Worm (Caenorhabditis elegans) whole organism, late embryonic: ENCODE measurements around the gene T26A8.3.

Experiments
- C08G9.2 ChIP-seq: sonication (generic microtip); optimal IDR thresholded peaks from 2 replicates; lab custom pipeline; 2016; ENCODE audit warnings: mild to moderate bottlenecking, missing genetic modification characterization, moderate library complexity, missing compliant biosample characterization
- C38D4.7 ChIP-seq: fragments of 200-800 bp; sonication (Bioruptor generic); optimal IDR thresholded peaks from 2 replicates; lab custom pipeline; 2018; ENCODE audit warnings: mild to moderate bottlenecking, missing genetic modification characterization, moderate library complexity, missing compliant biosample characterization
- F13H6.1 ChIP-seq: sonication (generic microtip); optimal IDR thresholded peaks from 2 replicates; lab custom pipeline; 2016; ENCODE audit warnings: missing genetic modification characterization, missing compliant biosample characterization
- K09A11.1 ChIP-seq: sonication (generic microtip); optimal IDR thresholded peaks from 2 replicates; lab custom pipeline; 2017; ENCODE audit warnings: antibody characterized with exemption, mild to moderate bottlenecking, missing genetic modification characterization, missing compliant biosample characterization; ENCODE audit not compliant: insufficient read depth
- Y22D7AL.16 ChIP-seq: sonication (generic microtip); optimal IDR thresholded peaks from 2 replicates; lab custom pipeline; 2016; ENCODE audit warnings: missing genetic modification characterization, missing compliant biosample characterization
- ceh-14 ChIP-seq: sonication (generic microtip); optimal IDR thresholded peaks from 2 replicates; lab custom pipeline; 2016; ENCODE audit warnings: missing genotype, missing genetic modification characterization, missing compliant biosample characterization
- ceh-18 ChIP-seq: sonication (generic microtip); optimal IDR thresholded peaks from 2 replicates; lab custom pipeline; 2016; ENCODE audit warnings: missing genetic modification characterization, missing compliant biosample characterization
- ceh-19 ChIP-seq: fragments of 200-800 bp; sonication (Bioruptor generic); optimal IDR thresholded peaks from 2 replicates; lab custom pipeline; 2018; ENCODE audit warnings: mild to moderate bottlenecking, missing genetic modification characterization, missing compliant biosample characterization
- ceh-22 ChIP-seq: sonication (generic microtip); optimal IDR thresholded peaks from 2 replicates; lab custom pipeline; 2017; ENCODE audit warnings: missing biosample characterization, missing genetic modification characterization
- ceh-24 ChIP-seq: sonication (generic microtip); optimal IDR thresholded peaks from 2 replicates; lab custom pipeline; 2016; ENCODE audit warnings: mild to moderate bottlenecking, missing genetic modification characterization, missing compliant biosample characterization
- ceh-9 ChIP-seq: sonication (generic microtip); optimal IDR thresholded peaks from 2 replicates; lab custom pipeline; 2016; ENCODE audit warnings: mild to moderate bottlenecking, missing genetic modification characterization, inconsistent platforms, missing compliant biosample characterization
- dmd-4 ChIP-seq: sonication (generic microtip); optimal IDR thresholded peaks from 2 replicates; lab custom pipeline; 2016; ENCODE audit warnings: borderline replicate concordance, missing genetic modification characterization, missing compliant biosample characterization
- dve-1 ChIP-seq: sonication (generic microtip); optimal IDR thresholded peaks from 2 replicates; lab custom pipeline; 2017; ENCODE audit warnings: antibody characterized with exemption, mild to moderate bottlenecking, missing genetic modification characterization, missing compliant biosample characterization
- elt-2 ChIP-seq: sonication (generic microtip); optimal IDR thresholded peaks from 2 replicates; lab custom pipeline; 2016; ENCODE audit warnings: missing genetic modification reagents, missing genetic modification characterization, missing compliant biosample characterization
- elt-4 ChIP-seq: sonication (generic microtip); optimal IDR thresholded peaks from 2 replicates; lab custom pipeline; 2016; ENCODE audit warnings: missing genetic modification characterization, missing compliant biosample characterization
- ets-4 ChIP-seq: sonication (generic microtip); optimal IDR thresholded peaks from 2 replicates; lab custom pipeline; 2016; ENCODE audit warnings: missing genetic modification characterization, missing compliant biosample characterization
- eyg-1 ChIP-seq: sonication (generic microtip); optimal IDR thresholded peaks from 2 replicates; lab custom pipeline; 2016; ENCODE audit warnings: missing genotype, missing genetic modification characterization, missing compliant biosample characterization
- fax-1 ChIP-seq: sonication (generic microtip); optimal IDR thresholded peaks from 2 replicates; lab custom pipeline; 2016; ENCODE audit warnings: missing genotype, missing genetic modification characterization, missing compliant biosample characterization
- fkh-10 ChIP-seq: fragments of 150-350 bp; optimal IDR thresholded peaks from 2 replicates; lab custom pipeline; 2014; ENCODE audit warnings: missing biosample characterization, missing genetic modification reagents, missing genetic modification characterization
- hlh-13 ChIP-seq: fragments of 200-800 bp; sonication (Bioruptor generic); optimal IDR thresholded peaks from 2 replicates; lab custom pipeline; 2018; ENCODE audit warnings: mild to moderate bottlenecking, missing genetic modification characterization, missing compliant biosample characterization
- hlh-15 ChIP-seq: sonication (generic microtip); optimal IDR thresholded peaks from 2 replicates; lab custom pipeline; 2016; ENCODE audit warnings: missing genetic modification characterization, missing compliant biosample characterization
- hlh-8 ChIP-seq: sonication (generic microtip); optimal IDR thresholded peaks from 2 replicates; lab custom pipeline; 2016; ENCODE audit warnings: missing genotype, missing genetic modification characterization, missing compliant biosample characterization
- mec-3 ChIP-seq: sonication (generic microtip); optimal IDR thresholded peaks from 2 replicates; lab custom pipeline; 2016; ENCODE audit warnings: borderline replicate concordance, missing genetic modification characterization, missing compliant biosample characterization
- nfya-1 ChIP-seq: sonication (generic microtip); optimal IDR thresholded peaks from 2 replicates; lab custom pipeline; 2017; ENCODE audit warnings: missing genetic modification characterization, mild to moderate bottlenecking, missing compliant biosample characterization, antibody characterized with exemption, moderate library complexity
- nhr-11 ChIP-seq: fragments of 150-350 bp; optimal IDR thresholded peaks from 2 replicates; lab custom pipeline; 2014; ENCODE audit warnings: missing biosample characterization, missing genetic modification characterization
- nhr-232 ChIP-seq: sonication (generic microtip); optimal IDR thresholded peaks from 2 replicates; lab custom pipeline; 2016; ENCODE audit warnings: missing genetic modification characterization, missing compliant biosample characterization
- odd-2 ChIP-seq: sonication (generic microtip); optimal IDR thresholded peaks from 2 replicates; lab custom pipeline; 2017; ENCODE audit warnings: antibody characterized with exemption, mild to moderate bottlenecking, missing genetic modification characterization, missing compliant biosample characterization
- pat-9 ChIP-seq: fragments of 200-800 bp; sonication (Bioruptor generic); optimal IDR thresholded peaks from 2 replicates; lab custom pipeline; 2018; ENCODE audit warnings: mild to moderate bottlenecking, missing genetic modification characterization, moderate library complexity, missing compliant biosample characterization
- pax-1 ChIP-seq: fragments of 150-350 bp; optimal IDR thresholded peaks from 2 replicates; lab custom pipeline; 2014; ENCODE audit warnings: missing biosample characterization, missing genetic modification characterization
- pha-2 ChIP-seq: sonication (generic microtip); optimal IDR thresholded peaks from 2 replicates; lab custom pipeline; 2017; ENCODE audit warnings: mild to moderate bottlenecking, missing genetic modification characterization, missing compliant biosample characterization
- pha-4 ChIP-seq: fragments of 150-350 bp; optimal IDR thresholded peaks from 2 replicates; lab custom pipeline; 2018; ENCODE audit warnings: missing biosample characterization, missing genetic modification reagents, missing genetic modification characterization
- pqm-1 ChIP-seq: sonication (generic microtip); optimal IDR thresholded peaks from 2 replicates; lab custom pipeline; 2016; ENCODE audit warnings: missing genetic modification characterization, missing compliant biosample characterization
- pros-1 ChIP-seq: fragments of 150-350 bp; optimal IDR thresholded peaks from 2 replicates; lab custom pipeline; 2014; ENCODE audit warnings: missing biosample characterization, missing genetic modification reagents, missing genetic modification characterization
- sdc-2 ChIP-seq: sonication (generic microtip); optimal IDR thresholded peaks from 2 replicates; lab custom pipeline; 2016; ENCODE audit warnings: missing genotype, missing genetic modification characterization, missing compliant biosample characterization
- syd-9 ChIP-seq: sonication (generic microtip); optimal IDR thresholded peaks from 2 replicates; lab custom pipeline; 2016; ENCODE audit warnings: mild to moderate bottlenecking, missing genetic modification characterization, moderate library complexity, missing compliant biosample characterization
- tbx-2 ChIP-seq: sonication (generic microtip); optimal IDR thresholded peaks from 2 replicates; lab custom pipeline; 2016; ENCODE audit warnings: missing genetic modification characterization, missing compliant biosample characterization
- tbx-7 ChIP-seq: sonication (generic microtip); optimal IDR thresholded peaks from 2 replicates; lab custom pipeline; 2016; ENCODE audit warnings: missing genotype, missing genetic modification characterization, missing compliant biosample characterization
- unc-55 ChIP-seq: sonication (generic microtip); optimal IDR thresholded peaks from 2 replicates; lab custom pipeline; 2017; ENCODE audit warnings: missing biosample characterization, missing genetic modification reagents, missing genetic modification characterization
- unc-86 ChIP-seq: sonication (generic microtip); optimal IDR thresholded peaks from 2 replicates; lab custom pipeline; 2016; ENCODE audit warnings: missing genetic modification characterization, missing compliant biosample characterization
- zip-5 ChIP-seq: sonication (generic microtip); optimal IDR thresholded peaks from 2 replicates; lab custom pipeline; 2016; ENCODE audit warnings: missing genetic modification characterization, missing compliant biosample characterization

The T26A8.3 gene

ce11 chrIV:8426537-8426936 lies at the start of gene T26A8.3, which contains the start of gene tmem-231:
Gene T26A8.3 (minus strand): TSS chrIV:8426637.
Gene tmem-231 (plus strand): TSS chrIV:8426785.
- TF ChIP-seq hlh-15 (tag; lab: Kevin White, UChicago) (no peak), unc-55 (GFP tag; lab: Kevin White, UChicago) (no peak), dmd-4 (no peak), nhr-11 (tag; lab: Kevin White, UChicago) (no peak), zip-5 (tag; lab: Kevin White, UChicago) (no peak), Y22D7AL.16 (tag; lab: Kevin White, UChicago) (no peak), ceh-14 (no peak), hlh-13 (GFP tag; lab: Kevin White, UChicago) (no peak), pros-1 (tag; lab: Kevin White, UChicago) (no peak), hlh-8 (tag; lab: Kevin White, UChicago) (no peak), pax-1 (tag; lab: Kevin White, UChicago) (no peak)

ce11 chrIV:8476166-8476565 lies 49.7 kb upstream of the T26A8.3 start:
- TF ChIP-seq unc-55 (GFP tag; lab: Kevin White, UChicago): no peak
- no peak for TF ChIP-seq ceh-24 (tag; lab: Kevin White, UChicago)
- TF ChIP-seq hlh-15 (tag; lab: Kevin White, UChicago): no peak
- no peak for TF ChIP-seq eyg-1 (tag; lab: Kevin White, UChicago)
- TF ChIP-seq tbx-7: no peak
- no peak for TF ChIP-seq sdc-2 (tag; lab: Kevin White, UChicago)
- TF ChIP-seq fkh-10 (GFP tag; lab: Kevin White, UChicago): no peak
- TF ChIP-seq, all 69 proteins: peak for 0

- TF ChIP-seq pha-2 (tag; lab: Kevin White, UChicago) (no peak), syd-9 (tag; lab: Kevin White, UChicago) (no peak)
Measured at ce11 chrIV:8475030-8475679, 48.7 kb upstream of the T26A8.3 start.

- TF ChIP-seq elt-4 (tag; lab: Kevin White, UChicago) (no peak), pqm-1 (tag; lab: Kevin White, UChicago) (no peak), pat-9 (no peak), ceh-19 (GFP tag; lab: Kevin White, UChicago) (no peak), C08G9.2 (tag; lab: Kevin White, UChicago) (no peak), K09A11.1 (no peak), pha-2 (tag; lab: Kevin White, UChicago) (no peak), ceh-14 (no peak), ceh-9 (tag; lab: Kevin White, UChicago) (no peak), syd-9 (tag; lab: Kevin White, UChicago) (no peak)
Measured at ce11 chrIV:8473756-8474155, 47.3 kb upstream of the T26A8.3 start, which contains the start of gene C28C12.11. Gene C28C12.11 (plus strand): TSS chrIV:8474056.

ce11 chrIV:8472493-8472892 lies 46.1 kb upstream of the T26A8.3 start, which contains the start of gene oat-1:
Gene oat-1 (minus strand): TSS chrIV:8472593.
- TF ChIP-seq tbx-7 (no peak), K09A11.1 (no peak), mec-3 (no peak), odd-2 (tag; lab: Kevin White, UChicago) (no peak), C38D4.7 (GFP tag; lab: Kevin White, UChicago) (no peak), C08G9.2 (tag; lab: Kevin White, UChicago) (no peak), ceh-22 (no peak), ets-4 (tag; lab: Kevin White, UChicago) (no peak), F13H6.1 (tag; lab: Kevin White, UChicago) (no peak)

- TF ChIP-seq elt-2: no peak
- TF ChIP-seq mec-3: no peak
- TF ChIP-seq hlh-13 (GFP tag; lab: Kevin White, UChicago): no peak
- no peak for TF ChIP-seq pros-1 (tag; lab: Kevin White, UChicago)
- TF ChIP-seq ceh-18 (tag; lab: Kevin White, UChicago): no peak
- no peak for TF ChIP-seq nfya-1 (tag; lab: Kevin White, UChicago)
- no peak for TF ChIP-seq ceh-24 (tag; lab: Kevin White, UChicago)
- no peak for TF ChIP-seq pha-4 (tag; lab: Kevin White, UChicago)
- TF ChIP-seq nhr-232 (tag; lab: Kevin White, UChicago): no peak
- no peak for TF ChIP-seq pax-1 (tag; lab: Kevin White, UChicago)
- TF ChIP-seq unc-86 (tag; lab: Kevin White, UChicago): no peak
- no peak for TF ChIP-seq fkh-10 (GFP tag; lab: Kevin White, UChicago)
- no peak for TF ChIP-seq ceh-19 (GFP tag; lab: Kevin White, UChicago)
- TF ChIP-seq dve-1 (tag; lab: Kevin White, UChicago): no peak
- no peak for TF ChIP-seq F13H6.1 (tag; lab: Kevin White, UChicago)
- no peak for TF ChIP-seq tbx-2 (tag; lab: Kevin White, UChicago)
- TF ChIP-seq fax-1 (tag; lab: Kevin White, UChicago): no peak
- TF ChIP-seq ceh-22: no peak
Measured at ce11 chrIV:8464187-8464586, 37.8 kb upstream of the T26A8.3 start.
